Fruit fly (Drosophila melanogaster): ENCODE data around the gene defl.

- TF ChIP-seq Ets98B (GFP tag; IDR thresholded peaks at IDR 0.05) (peak; percentile 39; the same call in 1 of the 2 replicates), D1 (tag; optimal IDR thresholded peaks at IDR 0.05) (peak; percentile 84), CG9948 (tag; optimal IDR thresholded peaks at IDR 0.05) (peak; percentile 92), CG8159 (tag; optimal IDR thresholded peaks at IDR 0.05) (peak; percentile 95), CG8301 (tag; optimal IDR thresholded peaks at IDR 0.05) (peak; percentile 94), CG34367 (tag; optimal IDR thresholded peaks at IDR 0.05) (peak; percentile 86), CG17806 (tag; optimal IDR thresholded peaks at IDR 0.05) (peak; percentile 83), Snoo (tag; optimal IDR thresholded peaks at IDR 0.05) (peak; percentile 93)
These were observed 30.2 kb upstream of the defl start for dm6 chr3L:9692892-9693551.
